Fruit fly (Drosophila melanogaster): ENCODE measurements around the gene Gr39b.

Gene Gr39b

dm6 chr2L:21369606-21370005 is at the start of gene Gr39b:
Gene Gr39b, minus strand, starts transcription at chr2L:21369706.
- TF ChIP-seq pan (optimal IDR thresholded peaks at IDR 0.05) (no peak), Dll (optimal IDR thresholded peaks at IDR 0.05) (no peak), CG8478 (optimal IDR thresholded peaks at IDR 0.05) (no peak), psq (optimal IDR thresholded peaks at IDR 0.05) (no peak), EcR (GFP tag; optimal IDR thresholded peaks at IDR 0.05) (no peak), usp (GFP tag; optimal IDR thresholded peaks at IDR 0.05) (no peak)

- no peak for TF ChIP-seq Dll (optimal IDR thresholded peaks at IDR 0.05)
Measured at dm6 chr2L:21396714-21397654, 27.5 kb upstream of the Gr39b start.

- TF ChIP-seq usp (GFP tag; optimal IDR thresholded peaks at IDR 0.05) (no peak), CG8478 (optimal IDR thresholded peaks at IDR 0.05) (no peak), pan (optimal IDR thresholded peaks at IDR 0.05) (no peak), EcR (GFP tag; optimal IDR thresholded peaks at IDR 0.05) (no peak), psq (optimal IDR thresholded peaks at IDR 0.05) (no peak), Dll (optimal IDR thresholded peaks at IDR 0.05) (no peak)
Measured at dm6 chr2L:21381379-21381778, 11.9 kb upstream of the Gr39b start.

dm6 chr2L:21379790-21380349 is 10.4 kb upstream of the Gr39b start, which contains the start of gene nrv3:
Gene nrv3, plus strand, starts transcription at chr2L:21380000.
- TF ChIP-seq pan (optimal IDR thresholded peaks at IDR 0.05) (no peak), usp (GFP tag; optimal IDR thresholded peaks at IDR 0.05) (no peak), CG8478 (optimal IDR thresholded peaks at IDR 0.05) (no peak), Dll (optimal IDR thresholded peaks at IDR 0.05) (no peak), psq (optimal IDR thresholded peaks at IDR 0.05) (no peak), EcR (GFP tag; optimal IDR thresholded peaks at IDR 0.05) (no peak)

- no peak for TF ChIP-seq usp (GFP tag; optimal IDR thresholded peaks at IDR 0.05)
- TF ChIP-seq EcR (GFP tag; optimal IDR thresholded peaks at IDR 0.05) = no peak
- TF ChIP-seq psq (optimal IDR thresholded peaks at IDR 0.05) = no peak
- no peak for TF ChIP-seq CG8478 (optimal IDR thresholded peaks at IDR 0.05)
Measured at dm6 chr2L:21377984-21378383, 8.5 kb upstream of the Gr39b start.

dm6 chr2L:21370886-21371285 is 1.4 kb upstream of the Gr39b start, which contains the start of gene CG8665:
Gene CG8665, plus strand, starts transcription at chr2L:21371227.
- no peak for TF ChIP-seq psq (optimal IDR thresholded peaks at IDR 0.05)

- TF ChIP-seq CG8478 (optimal IDR thresholded peaks at IDR 0.05) (no peak), psq (optimal IDR thresholded peaks at IDR 0.05) (no peak), usp (GFP tag; optimal IDR thresholded peaks at IDR 0.05) (no peak), EcR (GFP tag; optimal IDR thresholded peaks at IDR 0.05) (no peak), Dll (optimal IDR thresholded peaks at IDR 0.05) (no peak), pan (optimal IDR thresholded peaks at IDR 0.05) (no peak)
Measured at dm6 chr2L:21367296-21367695, 2.2 kb downstream of the Gr39b start.

dm6 chr2L:21360916-21361315 is 8.6 kb downstream of the Gr39b start, which contains the start of gene dtr:
Gene dtr, plus strand, starts transcription at chr2L:21361216.
- no peak for TF ChIP-seq psq (optimal IDR thresholded peaks at IDR 0.05)
- TF ChIP-seq CG8478 (optimal IDR thresholded peaks at IDR 0.05) = no peak
- TF ChIP-seq usp (GFP tag; optimal IDR thresholded peaks at IDR 0.05) = no peak
- no peak for TF ChIP-seq pan (optimal IDR thresholded peaks at IDR 0.05)
- no peak for TF ChIP-seq Dll (optimal IDR thresholded peaks at IDR 0.05)
- TF ChIP-seq EcR (GFP tag; optimal IDR thresholded peaks at IDR 0.05) = no peak

- TF ChIP-seq pan (optimal IDR thresholded peaks at IDR 0.05) (no peak), EcR (GFP tag; optimal IDR thresholded peaks at IDR 0.05) (no peak), psq (optimal IDR thresholded peaks at IDR 0.05) (no peak), CG8478 (optimal IDR thresholded peaks at IDR 0.05) (no peak), Dll (optimal IDR thresholded peaks at IDR 0.05) (no peak), usp (GFP tag; optimal IDR thresholded peaks at IDR 0.05) (no peak)
Measured at dm6 chr2L:21344203-21344753, 25.2 kb downstream of the Gr39b start, which contains the start of gene Tsp39D. Gene Tsp39D, plus strand, starts transcription at chr2L:21344607.

- no peak for TF ChIP-seq EcR (GFP tag; optimal IDR thresholded peaks at IDR 0.05)
- no peak for TF ChIP-seq CG8478 (optimal IDR thresholded peaks at IDR 0.05)
- no peak for TF ChIP-seq pan (optimal IDR thresholded peaks at IDR 0.05)
- TF ChIP-seq Dll (optimal IDR thresholded peaks at IDR 0.05) = no peak
- TF ChIP-seq usp (GFP tag; optimal IDR thresholded peaks at IDR 0.05) = no peak
- no peak for TF ChIP-seq psq (optimal IDR thresholded peaks at IDR 0.05)
Measured at dm6 chr2L:21341706-21342105, 27.8 kb downstream of the Gr39b start.

- TF ChIP-seq CG8478 (optimal IDR thresholded peaks at IDR 0.05) = no peak
- no peak for TF ChIP-seq Dll (optimal IDR thresholded peaks at IDR 0.05)
- no peak for TF ChIP-seq EcR (GFP tag; optimal IDR thresholded peaks at IDR 0.05)
- no peak for TF ChIP-seq usp (GFP tag; optimal IDR thresholded peaks at IDR 0.05)
- TF ChIP-seq pan (optimal IDR thresholded peaks at IDR 0.05) = no peak
- TF ChIP-seq psq (optimal IDR thresholded peaks at IDR 0.05) = no peak
Measured at dm6 chr2L:21331502-21331901, 38.0 kb downstream of the Gr39b start, which contains the start of gene dimm. Gene dimm, plus strand, starts transcription at chr2L:21331756.

- TF ChIP-seq pan (optimal IDR thresholded peaks at IDR 0.05) (no peak), Dll (optimal IDR thresholded peaks at IDR 0.05) (no peak), usp (GFP tag; optimal IDR thresholded peaks at IDR 0.05) (no peak), EcR (GFP tag; optimal IDR thresholded peaks at IDR 0.05) (no peak), psq (optimal IDR thresholded peaks at IDR 0.05) (no peak), CG8478 (optimal IDR thresholded peaks at IDR 0.05) (no peak)
Measured at dm6 chr2L:21330823-21331222, 38.7 kb downstream of the Gr39b start.

Data from whole organism.